Fruit fly (Drosophila melanogaster): Measurements from ENCODE around the gene Prp4k.

Prp4k gene

dm6 chr3L:246644-247199, 35.5 kb upstream of the Prp4k start (continued):
- TF ChIP-seq HLH4C (GFP tag; IDR thresholded peaks at IDR 0.05; ENCODE audit: partially characterized antibody): peak; percentile 64; the same call in 2 of the 3 replicates
- TF ChIP-seq CG17186 (GFP tag; optimal IDR thresholded peaks at IDR 0.05): peak; percentile 67
- 0 out of 2 replicates have a peak, but pooled peaks have one; percentile 29 for TF ChIP-seq CG14441 (GFP tag; IDR thresholded peaks at IDR 0.05)
- no peak for TF ChIP-seq kay (GFP tag; optimal IDR thresholded peaks at IDR 0.05)
- TF ChIP-seq croc (GFP tag; conservative IDR thresholded peaks at IDR 0.05): no peak
- no peak for TF ChIP-seq Stat92E (GFP tag; optimal IDR thresholded peaks at IDR 0.05)
- TF ChIP-seq CG12236 (GFP tag; optimal IDR thresholded peaks at IDR 0.05): no peak
- TF ChIP-seq Nf-YC (tag; optimal IDR thresholded peaks at IDR 0.05): peak; percentile 100
- no peak for TF ChIP-seq CG43689 (GFP tag; IDR thresholded peaks at IDR 0.05)
- TF ChIP-seq CG12219 (GFP tag; optimal IDR thresholded peaks at IDR 0.05): no peak
- peak; percentile 18 for TF ChIP-seq chn (GFP tag; optimal IDR thresholded peaks at IDR 0.05)
- TF ChIP-seq GATAe (GFP tag; conservative IDR thresholded peaks at IDR 0.05): no peak
- no peak; the same call in 2 of the 3 replicates for TF ChIP-seq CG17361 (GFP tag; IDR thresholded peaks at IDR 0.05)
- TF ChIP-seq CG2889 (GFP tag; IDR thresholded peaks at IDR 0.05): no peak
- TF ChIP-seq CG13123 (GFP tag; optimal IDR thresholded peaks at IDR 0.05): no peak
- TF ChIP-seq Doc2 (GFP tag; IDR thresholded peaks at IDR 0.05): no peak
- no peak for TF ChIP-seq CG17385 (GFP tag; optimal IDR thresholded peaks at IDR 0.05)
- no peak for TF ChIP-seq CG17328 (GFP tag; IDR thresholded peaks at IDR 0.05)
- TF ChIP-seq CG7987 (GFP tag; optimal IDR thresholded peaks at IDR 0.05): peak; percentile 83
- no peak for TF ChIP-seq Ravus (GFP tag; IDR thresholded peaks at IDR 0.05)
- TF ChIP-seq CG1602 (GFP tag; optimal IDR thresholded peaks at IDR 0.05): peak; percentile 34
- no peak for TF ChIP-seq PHDP (tag; optimal IDR thresholded peaks at IDR 0.05)
- peak; percentile 81 for TF ChIP-seq CG12659 (GFP tag; optimal IDR thresholded peaks at IDR 0.05)
- TF ChIP-seq pum (GFP tag; optimal IDR thresholded peaks at IDR 0.05): peak; percentile 19
- 0 out of 2 replicates have a peak, but pooled peaks have one; percentile 10 for TF ChIP-seq cas (GFP tag; IDR thresholded peaks at IDR 0.05)
- TF ChIP-seq psq (GFP tag; optimal IDR thresholded peaks at IDR 0.05): no peak
- no peak for TF ChIP-seq bsh (GFP tag; optimal IDR thresholded peaks at IDR 0.05)
- no peak for TF ChIP-seq sr (GFP tag; IDR thresholded peaks at IDR 0.05)
- peak; percentile 36 for TF ChIP-seq HLH54F (GFP tag; optimal IDR thresholded peaks at IDR 0.05)
- no peak for TF ChIP-seq salm (tag; optimal IDR thresholded peaks at IDR 0.05)
- no peak for TF ChIP-seq CG10366 (GFP tag; IDR thresholded peaks at IDR 0.05)
- TF ChIP-seq ash1 (GFP tag; optimal IDR thresholded peaks at IDR 0.05): no peak
- TF ChIP-seq CG12299 (tag; optimal IDR thresholded peaks at IDR 0.05): no peak
- peak; percentile 77; the same call in 2 of the 3 replicates for TF ChIP-seq Dbx (GFP tag; IDR thresholded peaks at IDR 0.05)
- TF ChIP-seq ken (GFP tag; IDR thresholded peaks at IDR 0.05): peak; percentile 47; the same call in 1 of the 3 replicates
- TF ChIP-seq chif (GFP tag; optimal IDR thresholded peaks at IDR 0.05): peak; percentile 48 to 54
- peak; percentile 21 for TF ChIP-seq CG7786 (GFP tag; optimal IDR thresholded peaks at IDR 0.05)
- peak; percentile 98 for TF ChIP-seq Myb (GFP tag; optimal IDR thresholded peaks at IDR 0.05)
- TF ChIP-seq CG8924 (tag; optimal IDR thresholded peaks at IDR 0.05): no peak
- TF ChIP-seq CG9932 (GFP tag; IDR thresholded peaks at IDR 0.05): no peak
- TF ChIP-seq CG7556 (GFP tag; optimal IDR thresholded peaks at IDR 0.05): no peak
- TF ChIP-seq Bteb2 (GFP tag; optimal IDR thresholded peaks at IDR 0.05): no peak
- peak; percentile 46 to 48 for TF ChIP-seq dpn (GFP tag; optimal IDR thresholded peaks at IDR 0.05)
- no peak for TF ChIP-seq tap (tag; optimal IDR thresholded peaks at IDR 0.05)
- peak; percentile 43 for TF ChIP-seq zfh2 (GFP tag; optimal IDR thresholded peaks at IDR 0.05)
- TF ChIP-seq ham (GFP tag; IDR thresholded peaks at IDR 0.05): no peak
- TF ChIP-seq CG6654 (GFP tag; optimal IDR thresholded peaks at IDR 0.05): no peak
- TF ChIP-seq zfh1 (GFP tag; IDR thresholded peaks at IDR 0.05): peak; percentile 66; the same call in 2 of the 3 replicates
- TF ChIP-seq sob (GFP tag; IDR thresholded peaks at IDR 0.05): 0 out of 2 replicates have a peak, but pooled peaks have one; percentile 42
- TF ChIP-seq CG9215 (GFP tag; IDR thresholded peaks at IDR 0.05): no peak
- no peak for TF ChIP-seq h (optimal IDR thresholded peaks at IDR 0.05)
- peak; percentile 2 for TF ChIP-seq Hr3 (GFP tag; optimal IDR thresholded peaks at IDR 0.05)

All from whole organism, embryonic.